Fruit fly (Drosophila melanogaster) whole organism, prepupa: ENCODE measurements around the gene CG6951.
A peak's percentile ranks its signal among the peaks of the same experiment; 100 is the strongest.

Source experiments
- Blimp-1 ChIP-seq: fragments of 200-800 bp; sonication (Bioruptor generic); optimal IDR thresholded peaks from 3 replicates; lab custom pipeline; 2017; ENCODE audit warnings: missing biosample characterization, missing genetic modification characterization, mild to moderate bottlenecking, moderate library complexity, missing genetic modification reagents
- CG10631 ChIP-seq: fragments of 200-800 bp; sonication (Bioruptor generic); optimal IDR thresholded peaks from 2 replicates; lab custom pipeline; 2016; ENCODE audit warnings: missing biosample characterization, missing genetic modification characterization
- CG10669 ChIP-seq: fragments of 200-800 bp; sonication (Bioruptor generic); optimal IDR thresholded peaks from 3 replicates; lab custom pipeline; 2018; ENCODE audit warnings: missing biosample characterization, mild to moderate bottlenecking, missing genetic modification characterization, moderate library complexity
- CG11762 ChIP-seq: fragments of 200-800 bp; sonication (Bioruptor generic); optimal IDR thresholded peaks from 3 replicates; lab custom pipeline; 2016; ENCODE audit warnings: missing biosample characterization, missing genetic modification characterization; ENCODE audit not compliant: insufficient read depth
- CG11902 ChIP-seq: fragments of 200-800 bp; sonication (Bioruptor generic); optimal IDR thresholded peaks from 3 replicates; lab custom pipeline; 2016; ENCODE audit warnings: missing biosample characterization, missing genetic modification characterization
- CG1621 ChIP-seq: fragments of 200-800 bp; sonication (Bioruptor generic); optimal IDR thresholded peaks from 3 replicates; lab custom pipeline; 2018; ENCODE audit warnings: missing biosample characterization, mild to moderate bottlenecking, missing genetic modification characterization
- CG16779 ChIP-seq: fragments of 200-800 bp; sonication (Bioruptor generic); optimal IDR thresholded peaks from 3 replicates; lab custom pipeline; 2017; ENCODE audit warnings: missing biosample characterization, mild to moderate bottlenecking, missing genetic modification characterization
- CG31627 ChIP-seq: fragments of 200-800 bp; sonication (Bioruptor generic); optimal IDR thresholded peaks from 3 replicates; lab custom pipeline; 2016; ENCODE audit warnings: missing biosample characterization, missing genetic modification characterization
- CG32006 ChIP-seq: fragments of 200-800 bp; sonication (Bioruptor generic); optimal IDR thresholded peaks from 3 replicates; lab custom pipeline; 2017; ENCODE audit warnings: missing biosample characterization, mild to moderate bottlenecking, missing genetic modification characterization
- CG34406 ChIP-seq: fragments of 200-800 bp; sonication (Bioruptor generic); optimal IDR thresholded peaks from 3 replicates; lab custom pipeline; 2016; ENCODE audit warnings: missing biosample characterization, missing genetic modification characterization
- CG4318 ChIP-seq: fragments of 200-800 bp; sonication (Bioruptor generic); optimal IDR thresholded peaks from 3 replicates; lab custom pipeline; 2017; ENCODE audit warnings: missing biosample characterization, mild to moderate bottlenecking, missing genetic modification characterization
- CG6163 ChIP-seq: fragments of 200-800 bp; sonication (Bioruptor generic); IDR thresholded peaks from 3 replicates; pipeline ENCODE4 v1.3.6; 2022; ENCODE audit warnings: missing biosample characterization, missing genetic modification characterization
- CG6276 ChIP-seq: fragments of 200-800 bp; sonication (Bioruptor generic); optimal IDR thresholded peaks from 2 replicates; lab custom pipeline; 2017; ENCODE audit warnings: missing biosample characterization, mild to moderate bottlenecking, missing genetic modification characterization
- CG6808 ChIP-seq: fragments of 200-800 bp; sonication (Bioruptor generic); optimal IDR thresholded peaks from 3 replicates; lab custom pipeline; 2017; ENCODE audit warnings: missing biosample characterization, missing genetic modification characterization, mild to moderate bottlenecking, moderate library complexity, missing genetic modification reagents
- CG6854 ChIP-seq: fragments of 200-800 bp; sonication (Bioruptor generic); optimal IDR thresholded peaks from 2 replicates; lab custom pipeline; 2017; ENCODE audit warnings: missing biosample characterization, mild to moderate bottlenecking, missing genetic modification characterization
- CG7368 ChIP-seq: fragments of 200-800 bp; sonication (Bioruptor generic); optimal IDR thresholded peaks from 3 replicates; lab custom pipeline; 2016; ENCODE audit warnings: missing biosample characterization, missing genetic modification characterization
- CG8119 ChIP-seq: fragments of 200-800 bp; sonication (Bioruptor generic); IDR thresholded peaks from 3 replicates; pipeline ENCODE4 v1.3.6; 2022; ENCODE audit warnings: missing biosample characterization, missing genetic modification characterization
- CG8319 ChIP-seq: fragments of 200-800 bp; sonication (Bioruptor generic); optimal IDR thresholded peaks from 3 replicates; lab custom pipeline; 2016; ENCODE audit warnings: missing biosample characterization, missing genetic modification characterization
- CG9139 ChIP-seq: fragments of 200-800 bp; sonication (Bioruptor generic); optimal IDR thresholded peaks from 3 replicates; lab custom pipeline; 2017; ENCODE audit warnings: missing biosample characterization, mild to moderate bottlenecking, missing genetic modification characterization
- Eip75B ChIP-seq: fragments of 200-800 bp; sonication (Bioruptor generic); optimal IDR thresholded peaks from 3 replicates; lab custom pipeline; 2016; ENCODE audit warnings: missing biosample characterization, missing genetic modification characterization
- Eip78C ChIP-seq: fragments of 200-800 bp; sonication (Bioruptor generic); peaks from one replicate; lab custom pipeline; 2016; ENCODE audit warnings: missing biosample characterization, missing genetic modification characterization
- Eip93F ChIP-seq: fragments of 200-800 bp; sonication (Bioruptor generic); optimal IDR thresholded peaks from 2 replicates; lab custom pipeline; 2016; ENCODE audit warnings: missing biosample characterization, mild to moderate bottlenecking, missing genetic modification characterization
- Gug ChIP-seq: fragments of 200-800 bp; sonication (Bioruptor generic); IDR thresholded peaks from 2 replicates; pipeline ENCODE4 v1.3.6; 2022; ENCODE audit warnings: missing biosample characterization, missing genetic modification characterization
- Hr38 ChIP-seq: sonication (Bioruptor generic); optimal IDR thresholded peaks from 2 replicates; lab custom pipeline; 2016; ENCODE audit warnings: missing biosample characterization, missing genetic modification characterization
- Hr4 ChIP-seq: fragments of 200-800 bp; sonication (Bioruptor generic); optimal IDR thresholded peaks from 3 replicates; lab custom pipeline; 2016; ENCODE audit warnings: missing biosample characterization, missing genetic modification characterization
- Lpt ChIP-seq: fragments of 200-800 bp; sonication (Bioruptor generic); optimal IDR thresholded peaks from 3 replicates; lab custom pipeline; 2016; ENCODE audit warnings: missing biosample characterization, missing genetic modification characterization
- Met ChIP-seq: fragments of 200-800 bp; sonication (Bioruptor generic); optimal IDR thresholded peaks from 3 replicates; lab custom pipeline; 2016; ENCODE audit warnings: missing biosample characterization, missing genetic modification characterization
- Smox ChIP-seq: fragments of 200-800 bp; sonication (Bioruptor generic); optimal IDR thresholded peaks from 3 replicates; lab custom pipeline; 2016; ENCODE audit warnings: missing biosample characterization, missing genetic modification characterization
- Sox14 ChIP-seq: fragments of 200-800 bp; sonication (Bioruptor generic); optimal IDR thresholded peaks from 3 replicates; lab custom pipeline; 2016; ENCODE audit warnings: missing biosample characterization, missing genetic modification characterization
- Sox15 ChIP-seq: fragments of 200-800 bp; sonication (Bioruptor generic); optimal IDR thresholded peaks from 3 replicates; lab custom pipeline; 2016; ENCODE audit warnings: missing biosample characterization, missing genetic modification characterization
- achi ChIP-seq: fragments of 200-800 bp; sonication (Bioruptor generic); optimal IDR thresholded peaks from 3 replicates; lab custom pipeline; 2016; ENCODE audit warnings: missing biosample characterization, missing genetic modification characterization
- acj6 ChIP-seq: fragments of 200-800 bp; sonication (Bioruptor generic); optimal IDR thresholded peaks from 3 replicates; lab custom pipeline; 2016; ENCODE audit warnings: missing biosample characterization, missing genetic modification characterization
- cyc ChIP-seq: fragments of 200-800 bp; sonication (Bioruptor generic); optimal IDR thresholded peaks from 3 replicates; lab custom pipeline; 2016; ENCODE audit warnings: missing biosample characterization, missing genetic modification characterization
- dac ChIP-seq: fragments of 200-800 bp; sonication (Bioruptor generic); optimal IDR thresholded peaks from 2 replicates; lab custom pipeline; 2017; ENCODE audit warnings: missing biosample characterization, mild to moderate bottlenecking, missing genetic modification characterization
- dsx ChIP-seq: fragments of 200-800 bp; optimal IDR thresholded peaks from 3 replicates; lab custom pipeline; 2019; ENCODE audit warnings: missing biosample characterization, mild to moderate bottlenecking, missing genetic modification characterization, moderate library complexity; ENCODE audit not compliant: poor library complexity, severe bottlenecking
- esn ChIP-seq: fragments of 200-800 bp; sonication (Bioruptor generic); optimal IDR thresholded peaks from 2 replicates; lab custom pipeline; 2016; ENCODE audit warnings: missing biosample characterization, mild to moderate bottlenecking, missing genetic modification characterization, moderate library complexity
- fd59A ChIP-seq: fragments of 200-800 bp; sonication (Bioruptor generic); optimal IDR thresholded peaks from 2 replicates; lab custom pipeline; 2017; ENCODE audit warnings: missing biosample characterization, mild to moderate bottlenecking, missing genetic modification characterization, missing genetic modification reagents
- fd85E ChIP-seq: fragments of 200-800 bp; sonication (Bioruptor generic); optimal IDR thresholded peaks from 3 replicates; lab custom pipeline; 2016; ENCODE audit warnings: missing biosample characterization, missing genetic modification characterization
- salr ChIP-seq, 2 experiments: fragments of 200-800 bp; sonication (Bioruptor generic); optimal IDR thresholded peaks; 3 replicates each; lab custom pipeline; 2016 to 2018; ENCODE audit warnings: missing biosample characterization in 2 of 2, missing genetic modification characterization in 2 of 2, mild to moderate bottlenecking in 1 of 2
- spab ChIP-seq: fragments of 200-800 bp; sonication (Bioruptor generic); optimal IDR thresholded peaks from 2 replicates; lab custom pipeline; 2017; ENCODE audit warnings: missing biosample characterization, mild to moderate bottlenecking, missing genetic modification characterization, missing genetic modification reagents
- svp ChIP-seq: fragments of 200-800 bp; sonication (Bioruptor generic); peaks from one replicate; lab custom pipeline; 2016; ENCODE audit warnings: missing biosample characterization, missing genetic modification characterization
- topi ChIP-seq: fragments of 200-800 bp; sonication (Bioruptor generic); optimal IDR thresholded peaks from 3 replicates; lab custom pipeline; 2016; ENCODE audit warnings: missing biosample characterization, missing genetic modification characterization
- vri ChIP-seq: fragments of 200-800 bp; sonication (Bioruptor generic); optimal IDR thresholded peaks from 3 replicates; lab custom pipeline; 2016; ENCODE audit warnings: missing biosample characterization, mild to moderate bottlenecking, missing genetic modification characterization

Gene CG6951

dm6 chr3L:20222617-20223016, 18.4 kb upstream of the CG6951 start:
- TF ChIP-seq topi (no peak), CG6808 (GFP tag; lab: Kevin White, UChicago) (no peak), svp (no peak), Smox (GFP tag; lab: Kevin White, UChicago) (no peak), Sox14 (GFP tag; lab: Kevin White, UChicago) (no peak), CG11762 (GFP tag; lab: Kevin White, UChicago) (no peak), dsx (GFP tag; lab: Kevin White, UChicago) (no peak), CG11902 (GFP tag; lab: Kevin White, UChicago) (no peak), CG4318 (GFP tag; lab: Kevin White, UChicago) (no peak), CG7368 (GFP tag; lab: Kevin White, UChicago) (no peak), fd85E (GFP tag; lab: Kevin White, UChicago) (no peak), acj6 (no peak), CG31627 (GFP tag; lab: Kevin White, UChicago) (no peak), CG9139 (GFP tag; lab: Kevin White, UChicago) (no peak), CG6276 (no peak), achi (GFP tag; lab: Kevin White, UChicago) (no peak), cyc (GFP tag; lab: Kevin White, UChicago) (no peak), CG8319 (no peak)

dm6 chr3L:20223398-20223951, 17.6 kb upstream of the CG6951 start, which contains the start of gene CG17147:
CG17147 (plus strand) TSS chr3L:20223932.
- no peak for TF ChIP-seq Eip93F (GFP tag; lab: Kevin White, UChicago)
- TF ChIP-seq CG6854 = no peak
- TF ChIP-seq CG34406 = no peak
- no peak for TF ChIP-seq Hr4 (GFP tag; lab: Kevin White, UChicago)
- no peak for TF ChIP-seq Smox (GFP tag; lab: Kevin White, UChicago)
- TF ChIP-seq dac = no peak
- no peak for TF ChIP-seq spab (GFP tag; lab: Kevin White, UChicago)
- TF ChIP-seq Gug (GFP tag; lab: Robert Waterston, UW) = no peak
- TF ChIP-seq Blimp-1 (GFP tag; lab: Kevin White, UChicago) = no peak
- TF ChIP-seq CG6808 (GFP tag; lab: Kevin White, UChicago) = no peak
- no peak for TF ChIP-seq CG32006 (GFP tag; lab: Kevin White, UChicago)
- no peak for TF ChIP-seq CG10631
- no peak for TF ChIP-seq Sox15 (GFP tag; lab: Kevin White, UChicago)
- no peak for TF ChIP-seq CG4318 (GFP tag; lab: Kevin White, UChicago)
- no peak for TF ChIP-seq esn (GFP tag; lab: Kevin White, UChicago)
- no peak for TF ChIP-seq Lpt
- no peak for TF ChIP-seq CG1621 (tag; lab: Kevin White, UChicago)
- TF ChIP-seq CG8119 (GFP tag; lab: Robert Waterston, UW) = no peak
- TF ChIP-seq Met = no peak

- no peak for TF ChIP-seq spab (GFP tag; lab: Kevin White, UChicago)
- TF ChIP-seq Hr38 (GFP tag; lab: Kevin White, UChicago) = no peak
- no peak for TF ChIP-seq Eip93F (GFP tag; lab: Kevin White, UChicago)
These were observed 14.9 kb upstream of the CG6951 start for dm6 chr3L:20226153-20226552.

- TF ChIP-seq esn (GFP tag; lab: Kevin White, UChicago) (peak; percentile 17), salr (GFP tag; optimal IDR thresholded peaks at IDR 0.05; lab: Kevin White, UChicago) (no peak), fd59A (no peak), CG16779 (tag; lab: Kevin White, UChicago) (no peak), CG6163 (0 out of 3 replicates have a peak, but pooled peaks have one; percentile 17), CG6854 (no peak), Blimp-1 (GFP tag; lab: Kevin White, UChicago) (peak; percentile 87), vri (no peak), Eip75B (GFP tag; lab: Kevin White, UChicago) (no peak), Lpt (no peak), CG1621 (tag; lab: Kevin White, UChicago) (no peak), CG11902 (GFP tag; lab: Kevin White, UChicago) (no peak), spab (GFP tag; lab: Kevin White, UChicago) (no peak), CG32006 (GFP tag; lab: Kevin White, UChicago) (no peak), Eip78C (GFP tag; lab: Kevin White, UChicago) (peak; percentile 74), Eip93F (GFP tag; lab: Kevin White, UChicago) (peak; percentile 76), CG10669 (GFP tag; lab: Kevin White, UChicago) (no peak), CG9139 (GFP tag; lab: Kevin White, UChicago) (no peak)
These were observed 10.8 kb upstream of the CG6951 start for dm6 chr3L:20230178-20230775.
